Fruit fly (Drosophila melanogaster): ENCODE results near the gene Ubr3.

Gene Ubr3

DNA sequence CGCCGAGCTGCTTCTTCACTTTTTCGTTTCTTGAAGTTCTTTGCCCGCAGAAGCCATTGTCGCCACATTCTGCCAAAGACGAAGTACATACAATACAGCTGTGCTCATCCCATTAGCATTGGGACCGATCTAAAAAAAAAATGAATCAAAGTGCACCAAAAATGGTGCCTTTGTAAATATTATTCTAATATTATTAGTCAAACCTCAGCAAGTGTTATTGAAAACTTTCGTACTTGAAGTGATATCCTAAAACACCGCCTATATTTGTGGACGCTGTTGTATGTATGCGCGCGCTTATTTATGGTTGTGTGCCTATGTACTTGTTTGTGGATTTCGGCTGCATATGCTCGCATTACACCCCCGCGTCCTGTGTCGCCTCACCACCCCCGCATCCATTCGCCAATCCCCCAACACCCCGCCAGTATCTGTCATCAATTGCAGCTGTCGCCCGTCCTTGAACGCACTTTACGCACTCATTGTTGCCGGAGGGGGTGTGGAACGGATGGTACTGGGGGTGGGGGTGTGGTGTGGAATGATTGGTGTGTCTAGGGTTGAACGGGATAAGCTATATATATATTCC is 36.8 kb downstream of the Ubr3 start (continued):
- TF ChIP-seq CG8281 (tag; optimal IDR thresholded peaks at IDR 0.05) = peak; percentile 69
- TF ChIP-seq tll (GFP tag; optimal IDR thresholded peaks at IDR 0.05) = no peak
- TF ChIP-seq CG17359 (tag; optimal IDR thresholded peaks at IDR 0.05) = peak; percentile 91
- TF ChIP-seq fu2 (GFP tag; optimal IDR thresholded peaks at IDR 0.05) = peak; percentile 17
- TF ChIP-seq Hr39 (optimal IDR thresholded peaks at IDR 0.05) = no peak
- peak; percentile 83 for TF ChIP-seq CG17568 (GFP tag; optimal IDR thresholded peaks at IDR 0.05)
- TF ChIP-seq h (optimal IDR thresholded peaks at IDR 0.05) = no peak
- peak; percentile 86 for TF ChIP-seq ase (GFP tag; IDR thresholded peaks at IDR 0.05)
- TF ChIP-seq esg (GFP tag; conservative IDR thresholded peaks at IDR 0.05) = peak; percentile 84
- peak; percentile 75 for TF ChIP-seq CG9437 (GFP tag; optimal IDR thresholded peaks at IDR 0.05)
- peak; percentile 5 for TF ChIP-seq tx (GFP tag; optimal IDR thresholded peaks at IDR 0.05)
- no peak for TF ChIP-seq prd (optimal IDR thresholded peaks at IDR 0.05)
- peak; percentile 93 for TF ChIP-seq prd (GFP tag; IDR thresholded peaks at IDR 0.05)
- 0 out of 2 replicates have a peak, but pooled peaks have one; percentile 11 for TF ChIP-seq NFAT (GFP tag; IDR thresholded peaks at IDR 0.05)
- peak; percentile 14 for TF ChIP-seq HmgD (GFP tag; optimal IDR thresholded peaks at IDR 0.05)
- peak; percentile 67 for TF ChIP-seq CG9932 (GFP tag; IDR thresholded peaks at IDR 0.05)
- no peak for TF ChIP-seq zf30C (GFP tag; optimal IDR thresholded peaks at IDR 0.05)
- peak; percentile 52 for TF ChIP-seq CG8290 (GFP tag; optimal IDR thresholded peaks at IDR 0.05)
- peak in 1 of 2 experiments; percentile 84 for TF ChIP-seq CG8290 (tag; optimal IDR thresholded peaks at IDR 0.05)
- peak; percentile 79 for TF ChIP-seq CG1529 (GFP tag; optimal IDR thresholded peaks at IDR 0.05)
- TF ChIP-seq CG13287 (GFP tag; IDR thresholded peaks at IDR 0.05; ENCODE audit: partially characterized antibody) = no peak
- peak; percentile 94 for TF ChIP-seq Med (GFP tag)
- TF ChIP-seq TFAM (GFP tag; optimal IDR thresholded peaks at IDR 0.05) = peak; percentile 51
- peak; percentile 79 for TF ChIP-seq CG11093 (GFP tag; IDR thresholded peaks at IDR 0.05)
- TF ChIP-seq CG8359 (GFP tag; optimal IDR thresholded peaks at IDR 0.05; ENCODE audit: borderline replicate concordance) = peak; percentile 78
- peak; percentile 11 for TF ChIP-seq shn (GFP tag; optimal IDR thresholded peaks at IDR 0.05)
- TF ChIP-seq CG2120 (GFP tag; optimal IDR thresholded peaks at IDR 0.05) = peak; percentile 74
- no peak for TF ChIP-seq Dp (GFP tag; optimal IDR thresholded peaks at IDR 0.05)
- TF ChIP-seq CG13894 (tag; optimal IDR thresholded peaks at IDR 0.05) = peak; percentile 55
- TF ChIP-seq CG12659 (GFP tag; optimal IDR thresholded peaks at IDR 0.05) = peak; percentile 82
- TF ChIP-seq Nf-YC (tag; optimal IDR thresholded peaks at IDR 0.05) = peak; percentile 16
- TF ChIP-seq D19A (tag; optimal IDR thresholded peaks at IDR 0.05) = peak; percentile 79
- peak; percentile 74; the same call in 2 of the 3 replicates for TF ChIP-seq CG2889 (GFP tag; IDR thresholded peaks at IDR 0.05)
- peak; percentile 65 for TF ChIP-seq slou (GFP tag; optimal IDR thresholded peaks at IDR 0.05)
- TF ChIP-seq CG2199 (GFP tag; IDR thresholded peaks at IDR 0.05) = peak; percentile 86; the same call in 2 of the 3 replicates
- TF ChIP-seq pnt (GFP tag; optimal IDR thresholded peaks at IDR 0.05) = peak; percentile 64
- peak; percentile 46 for TF ChIP-seq CG10431 (GFP tag; optimal IDR thresholded peaks at IDR 0.05)
- TF ChIP-seq CG4707 (GFP tag; optimal IDR thresholded peaks at IDR 0.05) = peak; percentile 77
- TF ChIP-seq BEAF-32 (GFP tag; optimal IDR thresholded peaks at IDR 0.05) = no peak
- peak; percentile 48 for TF ChIP-seq kni (GFP tag; optimal IDR thresholded peaks at IDR 0.05)
- peak; percentile 45 for TF ChIP-seq Hey (tag; optimal IDR thresholded peaks at IDR 0.05)
- TF ChIP-seq caup (GFP tag; optimal IDR thresholded peaks at IDR 0.05; ENCODE audit: severe bottlenecking) = peak; percentile 87
- TF ChIP-seq slp2 (GFP tag; optimal IDR thresholded peaks at IDR 0.05) = peak; percentile 53
- no peak for TF ChIP-seq CG34224 (GFP tag; IDR thresholded peaks at IDR 0.05; ENCODE audit: partially characterized antibody)
- TF ChIP-seq CG3407 (GFP tag; optimal IDR thresholded peaks at IDR 0.05) = peak; percentile 86
- TF ChIP-seq hth (optimal IDR thresholded peaks at IDR 0.05) = no peak
- TF ChIP-seq ranshi (GFP tag; IDR thresholded peaks at IDR 0.05) = peak; percentile 81
- TF ChIP-seq Antp (GFP tag; optimal IDR thresholded peaks at IDR 0.05) = peak; percentile 49
- TF ChIP-seq CG9876 (GFP tag; optimal IDR thresholded peaks at IDR 0.05) = no peak
- TF ChIP-seq knrl (GFP tag; IDR thresholded peaks at IDR 0.05; ENCODE audit: partially characterized antibody) = no peak
- TF ChIP-seq Optix (GFP tag; IDR thresholded peaks at IDR 0.05) = peak; percentile 89

Measured in whole organism, embryonic.